Fruit fly (Drosophila melanogaster): Measurements from ENCODE around the gene RabX6.

RabX6 gene

DNA sequence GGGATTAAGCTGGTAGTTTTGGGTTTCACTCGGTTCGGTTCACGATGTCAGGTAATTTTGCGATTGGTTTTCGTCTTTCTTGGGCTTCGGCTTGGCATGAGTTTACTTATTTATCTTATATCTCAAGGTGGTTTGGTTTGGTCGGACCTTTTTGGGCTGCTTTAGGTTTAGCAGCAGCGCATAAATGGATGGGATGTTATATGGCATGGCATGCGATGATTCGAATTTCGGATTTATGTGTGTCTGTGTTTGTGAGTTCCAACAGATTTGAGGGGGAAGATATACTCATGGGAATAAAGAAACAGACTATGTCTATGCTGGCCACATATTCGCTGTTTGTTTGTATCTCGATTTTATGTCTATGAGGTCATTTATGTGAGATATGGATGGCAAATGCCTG lies 7.4 kb downstream of the RabX6 start:
- TF ChIP-seq CG17801 (GFP tag; optimal IDR thresholded peaks at IDR 0.05; ENCODE audit: partially characterized antibody), result no peak

DNA sequence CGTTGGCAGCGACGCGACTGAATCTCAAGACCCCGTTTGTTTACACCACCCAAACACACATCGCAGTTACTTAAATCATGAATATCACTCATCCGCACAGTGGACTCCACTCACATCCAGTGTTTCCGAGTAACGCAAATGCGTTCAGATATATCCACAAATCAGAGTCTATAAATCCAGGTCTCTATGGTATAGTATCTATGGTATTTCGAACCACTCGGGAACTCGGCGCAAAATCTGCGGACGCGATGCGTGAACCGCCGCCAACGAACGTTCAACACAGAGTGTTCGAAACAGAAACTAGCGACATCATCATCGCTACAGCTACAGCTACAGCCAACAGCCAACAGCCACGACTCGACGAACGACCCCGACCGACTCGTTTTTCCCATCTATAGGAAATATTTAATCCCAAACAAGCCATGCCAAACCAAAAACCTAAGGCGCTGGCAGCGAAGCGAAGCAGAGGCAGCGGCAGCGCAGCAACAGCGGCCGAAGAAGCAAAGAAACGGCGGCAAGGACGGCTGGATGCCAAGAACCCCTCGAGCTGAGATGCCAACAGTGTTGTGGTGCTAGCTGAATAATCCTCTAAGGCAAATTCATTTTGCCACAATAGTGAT lies 8.5 kb downstream of the RabX6 start, which contains the start of gene CG13894:
Gene CG13894 (minus strand): TSS at position 397 of the 620 bp plus-strand sequence.
- TF ChIP-seq CG17801 (GFP tag; optimal IDR thresholded peaks at IDR 0.05; ENCODE audit: partially characterized antibody), result no peak

DNA sequence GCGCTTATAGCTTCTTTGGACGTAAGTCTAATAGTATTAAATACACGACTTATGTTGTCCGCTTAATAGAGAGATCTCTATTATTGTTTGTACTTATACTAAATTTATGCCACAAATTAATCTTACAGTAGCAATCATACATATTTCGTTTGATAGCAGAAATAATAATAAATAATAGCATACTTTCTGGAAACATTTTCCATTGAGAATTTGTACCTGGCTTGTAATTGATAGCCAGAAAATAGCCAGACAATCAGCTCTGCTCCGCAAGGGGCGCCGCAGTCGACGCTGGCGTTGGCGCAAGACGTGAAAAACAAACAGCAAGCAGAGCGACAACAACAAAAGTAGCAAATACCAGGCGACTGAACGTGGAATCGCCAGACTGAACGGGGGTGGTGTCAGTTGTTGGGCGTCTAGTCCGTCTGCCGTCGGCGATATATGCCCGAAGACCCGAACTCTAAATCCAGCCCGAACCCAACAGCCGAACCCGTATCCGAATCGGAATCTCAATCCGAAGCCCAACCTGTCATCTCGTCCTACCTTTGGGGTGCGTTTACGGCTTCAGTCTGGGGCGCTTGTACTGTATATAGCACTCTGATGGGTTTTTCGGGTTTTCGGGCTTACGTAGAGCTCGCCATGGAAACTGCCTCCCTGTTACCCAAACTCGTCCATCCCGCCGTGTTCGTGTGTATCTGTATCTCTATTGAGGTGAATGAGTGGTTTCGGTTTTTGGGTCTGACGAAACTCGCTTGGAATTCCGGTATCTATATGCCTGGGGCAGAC lies 9.2 kb downstream of the RabX6 start:
- TF ChIP-seq CG17801 (GFP tag; optimal IDR thresholded peaks at IDR 0.05; ENCODE audit: partially characterized antibody), result no peak

DNA sequence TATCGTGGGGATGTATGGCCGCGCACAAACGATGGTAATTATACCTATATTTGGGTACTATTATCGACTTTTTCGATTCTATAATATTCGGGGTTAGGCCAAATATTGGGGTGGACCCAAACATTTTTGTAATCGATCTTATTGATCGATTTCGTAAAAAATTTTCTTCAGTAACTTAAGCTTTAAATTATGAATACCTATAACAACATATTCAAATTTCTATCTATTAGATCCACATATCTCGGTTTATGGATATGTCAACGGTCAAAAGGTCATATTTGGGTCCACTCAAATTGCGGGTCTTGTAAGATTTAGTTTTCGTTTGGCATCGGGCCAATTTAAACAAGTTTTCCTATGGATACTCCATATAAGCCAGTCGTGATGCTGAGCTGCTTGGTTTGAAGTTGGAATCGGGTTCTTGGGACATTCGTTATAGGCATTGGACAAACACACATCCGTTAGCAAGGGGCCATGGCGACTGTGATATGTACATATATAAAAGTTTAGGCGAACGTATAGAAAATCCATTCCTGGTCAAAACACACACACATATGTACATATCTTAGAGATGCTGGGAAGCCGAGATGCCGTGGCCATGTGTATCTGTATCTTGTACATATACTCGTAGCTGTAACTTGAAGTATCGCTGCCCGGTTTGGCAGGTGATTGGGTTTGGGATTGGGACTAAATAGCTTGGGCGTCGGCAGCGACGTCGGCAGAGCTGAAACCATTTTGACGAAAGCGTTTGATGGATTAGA lies 10.0 kb downstream of the RabX6 start:
- no peak for TF ChIP-seq CG17801 (GFP tag; optimal IDR thresholded peaks at IDR 0.05; ENCODE audit: partially characterized antibody)

DNA sequence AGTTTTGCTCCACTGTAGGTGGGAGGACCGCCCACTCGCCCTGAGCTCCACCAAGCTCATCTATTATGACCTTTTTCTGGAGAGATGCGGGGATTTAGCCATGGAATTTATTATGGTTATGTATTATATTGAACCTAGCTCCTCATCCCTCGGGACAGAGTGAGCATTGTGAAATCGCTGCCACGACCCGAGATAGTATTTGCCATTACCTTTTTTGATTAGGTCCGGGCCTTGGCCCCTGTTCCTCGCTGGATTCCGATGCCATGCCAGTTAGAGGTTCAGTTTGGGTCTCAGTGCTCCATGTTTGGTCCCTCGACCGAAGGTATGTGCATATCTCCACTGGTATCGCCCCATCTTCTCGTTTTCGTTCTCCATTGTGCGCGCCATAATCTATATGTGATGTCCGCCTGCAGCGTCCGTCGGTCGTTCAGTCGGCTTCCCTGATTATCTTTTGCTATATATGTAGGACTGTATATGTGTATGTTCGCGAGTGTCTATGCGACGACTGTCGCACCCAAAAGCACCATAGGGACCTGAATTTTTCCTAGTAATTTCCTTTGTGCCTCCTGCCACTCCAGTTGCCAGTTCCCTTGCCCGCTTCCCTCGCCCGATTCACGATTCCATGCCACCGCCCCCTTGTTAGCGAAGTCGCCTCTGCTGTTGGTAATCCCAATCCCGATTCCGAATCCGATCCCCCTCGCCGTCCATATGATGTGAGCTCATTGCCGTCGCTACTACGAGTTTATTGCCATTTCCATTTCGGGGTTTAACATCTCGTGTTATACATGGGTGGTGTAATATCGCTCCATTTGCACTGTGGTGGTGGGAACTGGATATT lies 11.7 kb downstream of the RabX6 start:
- TF ChIP-seq CG17801 (GFP tag; optimal IDR thresholded peaks at IDR 0.05; ENCODE audit: partially characterized antibody), result no peak

DNA sequence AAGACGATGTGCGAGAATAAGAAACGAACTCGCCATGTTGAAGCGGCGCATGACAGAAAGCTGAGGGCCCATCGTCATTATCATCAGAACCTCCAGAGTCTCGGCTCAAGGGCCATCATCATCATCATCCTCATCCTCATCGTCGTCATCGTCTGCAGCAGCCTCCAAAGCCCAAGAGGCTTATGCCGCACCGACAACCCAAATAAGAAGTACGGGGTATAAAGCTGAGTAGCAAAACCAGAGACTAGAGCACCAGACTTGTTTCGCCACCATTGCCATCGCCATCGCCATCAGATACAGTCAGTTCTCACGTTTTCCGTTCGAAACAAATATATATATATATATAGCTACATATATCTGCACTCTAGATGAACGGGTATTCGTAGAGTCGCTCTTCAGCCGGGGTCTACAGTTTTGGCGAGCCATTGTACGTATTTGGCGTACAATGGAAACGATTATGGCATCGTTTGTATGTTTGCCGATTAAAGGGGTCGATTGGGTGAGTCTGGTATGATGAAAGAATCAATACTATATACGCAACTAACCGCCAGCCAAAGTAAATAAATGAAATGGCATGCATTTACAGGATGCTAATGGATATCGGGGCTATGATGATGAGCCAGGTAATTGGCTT lies 13.0 kb downstream of the RabX6 start:
- no peak for TF ChIP-seq CG17801 (GFP tag; optimal IDR thresholded peaks at IDR 0.05; ENCODE audit: partially characterized antibody)

DNA sequence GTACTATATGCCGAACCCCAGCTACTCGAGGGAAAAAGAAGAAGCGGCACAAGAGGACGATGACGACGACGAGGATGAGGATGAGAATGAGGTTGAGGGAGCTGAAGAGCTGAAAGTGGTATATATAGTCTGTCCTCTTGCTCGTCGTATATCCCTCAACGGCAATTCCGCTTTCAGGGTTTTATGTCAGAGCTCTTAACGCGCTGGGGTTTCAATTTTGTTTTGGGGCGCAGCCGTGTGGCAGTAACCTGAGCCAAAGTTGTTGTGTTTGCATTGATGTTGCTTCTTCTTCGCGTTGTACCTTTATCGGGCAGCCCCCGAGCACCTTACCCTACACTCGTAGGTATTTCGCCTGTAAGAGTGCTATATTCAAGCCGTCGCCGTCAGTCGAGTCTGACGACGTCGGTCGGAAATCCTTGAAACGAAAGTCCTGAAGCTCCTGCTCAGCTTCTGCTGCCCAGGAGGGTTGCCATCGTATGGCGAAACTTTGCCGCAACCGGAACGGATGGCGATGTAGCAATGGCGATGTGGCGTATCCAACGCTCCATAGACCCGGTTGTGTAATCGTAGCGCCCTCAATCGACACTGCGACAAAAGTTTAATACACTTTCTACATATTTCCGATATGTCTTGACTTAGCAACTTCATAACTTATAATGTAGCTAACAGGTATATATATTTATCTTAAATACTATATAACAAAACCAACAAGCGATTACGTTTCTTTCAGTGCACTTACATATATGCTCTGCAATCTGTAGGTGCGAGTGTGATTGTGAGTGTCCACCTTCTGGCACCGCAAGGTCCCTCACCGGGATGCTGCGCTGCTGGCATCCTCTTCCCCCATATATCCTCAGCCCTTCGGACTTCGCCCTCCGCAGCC lies 14.6 kb downstream of the RabX6 start:
- TF ChIP-seq CG17801 (GFP tag; optimal IDR thresholded peaks at IDR 0.05; ENCODE audit: partially characterized antibody), result no peak

DNA sequence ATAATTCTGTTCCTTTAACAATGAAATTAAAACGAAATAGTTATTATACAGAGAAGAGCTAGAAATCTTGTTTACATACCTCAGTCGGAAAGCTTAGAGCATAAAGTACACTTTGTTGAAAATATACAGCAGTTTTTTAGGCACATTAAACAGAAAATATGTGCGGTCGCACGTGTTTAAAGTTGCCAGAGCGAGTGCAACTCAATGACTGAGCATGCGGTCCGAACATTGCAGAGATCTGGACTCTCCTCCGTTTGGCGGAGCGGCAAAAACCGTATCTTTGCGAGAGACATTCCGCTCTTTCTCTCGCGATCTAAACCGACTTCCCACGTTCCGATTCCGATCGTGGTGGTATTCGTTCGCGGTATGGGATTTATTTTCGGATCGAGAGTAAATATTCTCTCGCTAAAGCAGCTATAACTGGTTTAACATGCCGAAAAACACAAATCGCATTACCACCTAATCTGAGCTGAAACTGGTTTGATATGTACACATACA lies 17.7 kb downstream of the RabX6 start, which contains the start of gene CG13895:
Gene CG13895 (minus strand): TSS at position 214 of the 498 bp plus-strand sequence.
- TF ChIP-seq CG17801 (GFP tag; optimal IDR thresholded peaks at IDR 0.05; ENCODE audit: partially characterized antibody), result no peak

DNA sequence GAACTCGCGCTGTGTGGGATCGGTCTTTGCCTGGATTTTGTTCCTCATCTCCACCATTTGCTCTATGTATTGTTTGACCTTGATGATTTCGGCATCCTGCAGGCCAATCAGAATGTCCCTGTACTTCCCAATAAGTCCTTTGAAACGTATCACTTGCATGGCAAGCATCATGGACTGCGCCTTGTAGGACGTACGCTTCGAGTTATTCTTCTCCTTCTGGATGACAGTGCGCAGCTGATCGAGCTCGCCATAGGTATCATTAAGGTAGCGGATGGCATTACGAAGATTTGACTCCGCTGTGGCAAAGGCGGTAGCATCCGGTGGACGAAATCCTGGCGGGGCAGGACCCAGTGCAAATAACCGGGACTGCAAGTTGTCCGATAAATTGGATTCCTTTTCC lies 19.6 kb downstream of the RabX6 start:
- no peak for TF ChIP-seq CG17801 (GFP tag; optimal IDR thresholded peaks at IDR 0.05; ENCODE audit: partially characterized antibody)

DNA sequence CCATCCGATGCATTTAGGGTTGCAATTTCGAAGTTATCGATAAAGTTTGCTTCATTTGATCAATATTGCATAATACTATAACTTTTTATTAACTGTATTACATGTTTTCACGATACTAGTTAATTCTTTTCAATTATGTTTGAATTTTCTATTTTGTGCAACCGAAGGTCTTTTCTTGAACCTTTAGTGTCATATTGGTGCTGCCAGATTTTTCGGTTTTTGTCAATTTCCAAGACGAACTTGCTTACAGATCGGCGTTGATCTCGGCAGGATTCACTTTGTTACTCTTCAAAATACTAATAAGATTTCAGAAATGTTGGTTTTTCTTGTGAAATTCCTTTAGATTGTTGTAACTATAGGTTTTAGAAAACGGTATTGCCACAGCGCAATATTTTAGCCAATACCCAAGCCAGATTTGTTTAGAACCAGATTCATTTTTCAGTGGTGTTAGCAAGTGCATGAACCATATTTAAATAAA lies 20.1 kb downstream of the RabX6 start, which contains the start of gene CkIIalpha-i3:
Gene CkIIalpha-i3 (minus strand): TSS at position 263 of the 478 bp plus-strand sequence.
- TF ChIP-seq CG17801 (GFP tag; optimal IDR thresholded peaks at IDR 0.05; ENCODE audit: partially characterized antibody), result no peak

DNA sequence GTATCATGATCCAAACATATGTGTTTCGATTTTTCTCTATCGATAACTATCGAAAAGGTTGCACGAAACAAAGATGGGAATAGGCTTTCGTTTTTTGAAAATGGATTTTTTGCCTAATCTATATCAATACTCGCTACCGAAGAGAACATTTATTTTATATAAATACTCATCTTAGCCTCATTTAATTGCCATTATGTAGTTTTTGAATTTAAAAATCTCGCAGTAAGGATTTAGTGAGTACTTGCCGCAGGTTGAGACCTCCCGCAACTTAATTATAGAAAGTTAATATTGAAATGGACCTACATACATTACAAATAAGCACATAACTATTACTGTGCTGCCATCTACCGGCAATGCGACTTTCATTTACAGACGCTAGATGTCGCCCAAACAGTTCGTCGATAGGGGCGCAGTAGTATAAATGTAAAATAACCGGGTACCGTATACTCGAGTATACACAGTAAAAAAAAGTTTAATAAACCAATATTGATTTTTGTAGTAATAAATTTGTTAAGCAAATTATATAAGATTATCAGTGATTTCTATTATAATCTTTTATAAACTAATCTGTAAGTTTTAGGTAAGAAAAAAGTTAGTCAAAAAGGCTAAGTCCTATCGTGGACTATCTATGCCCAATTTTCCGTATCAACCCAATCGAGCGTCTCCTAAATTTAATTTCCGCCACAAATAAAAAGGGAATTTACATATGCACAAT lies 21.7 kb downstream of the RabX6 start, which contains the start of gene CG13896:
Gene CG13896 (minus strand): TSS at position 12 of the 715 bp plus-strand sequence.
- TF ChIP-seq CG17801 (GFP tag; optimal IDR thresholded peaks at IDR 0.05; ENCODE audit: partially characterized antibody), result peak; percentile 65

DNA sequence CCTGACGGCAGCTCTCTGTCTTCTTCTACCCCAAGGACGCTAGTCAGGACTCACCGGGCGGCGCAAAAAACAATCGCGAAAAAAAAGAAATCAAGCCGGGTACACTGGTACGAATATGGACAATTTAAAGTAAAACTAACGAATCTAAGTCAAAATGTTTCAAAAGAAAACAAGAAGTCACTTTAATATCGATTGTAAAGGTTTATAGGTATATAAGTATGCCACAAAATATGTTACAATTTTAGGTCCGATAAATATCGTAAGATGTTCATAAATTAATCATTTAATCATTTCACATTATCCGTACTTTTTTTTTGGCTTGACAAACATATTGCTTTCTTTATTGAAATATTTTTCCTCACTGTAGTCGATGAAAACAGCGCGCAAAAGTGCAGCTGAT lies 25.8 kb downstream of the RabX6 start:
- TF ChIP-seq CG17801 (GFP tag; optimal IDR thresholded peaks at IDR 0.05; ENCODE audit: partially characterized antibody), result no peak

All from ovary, adult (tissue).